Worm (Caenorhabditis elegans): ENCODE data around the gene nlt-1.

Gene nlt-1

DNA sequence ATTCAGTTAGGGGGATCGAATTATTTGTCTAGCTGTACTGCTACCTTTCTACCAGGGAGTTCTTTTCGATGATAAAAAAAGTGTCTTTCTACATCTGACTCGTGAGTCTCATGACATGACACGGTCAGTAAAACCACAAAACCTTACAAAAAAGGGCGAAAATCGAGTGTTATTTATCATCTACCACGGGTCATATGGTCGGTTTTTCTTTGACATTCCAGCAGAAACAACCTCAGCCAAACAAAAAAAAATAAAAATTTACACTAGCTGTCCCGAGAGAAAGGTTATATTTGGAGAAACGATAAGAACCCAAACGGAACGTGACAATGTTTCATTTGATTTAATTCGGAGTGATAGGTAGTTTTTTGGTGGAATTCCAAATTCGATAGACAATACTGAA, 18.7 kb upstream of the nlt-1 start:
- TF ChIP-seq nhr-25 (tag; optimal IDR thresholded peaks at IDR 0.05) (peak; percentile 59), sma-3 (GFP tag; optimal IDR thresholded peaks at IDR 0.05) (no peak), lin-13 (GFP tag; optimal IDR thresholded peaks at IDR 0.05) (no peak), unc-39 (tag; optimal IDR thresholded peaks at IDR 0.05) (no peak), gmeb-1 (tag; optimal IDR thresholded peaks at IDR 0.05) (peak; percentile 30), R02D3.7 (tag; optimal IDR thresholded peaks at IDR 0.05) (no peak), sem-4 (tag; optimal IDR thresholded peaks at IDR 0.05) (no peak), aly-2 (tag; optimal IDR thresholded peaks at IDR 0.05) (no peak), nhr-10 (tag; optimal IDR thresholded peaks at IDR 0.05) (no peak), dmd-4 (tag; optimal IDR thresholded peaks at IDR 0.05) (no peak), egl-27 (tag; optimal IDR thresholded peaks at IDR 0.05) (no peak)

- TF ChIP-seq lin-11 (tag; optimal IDR thresholded peaks at IDR 0.05), result no peak
Measured at ce11 chrII:10017528-10017927, 16.6 kb upstream of the nlt-1 start.

DNA sequence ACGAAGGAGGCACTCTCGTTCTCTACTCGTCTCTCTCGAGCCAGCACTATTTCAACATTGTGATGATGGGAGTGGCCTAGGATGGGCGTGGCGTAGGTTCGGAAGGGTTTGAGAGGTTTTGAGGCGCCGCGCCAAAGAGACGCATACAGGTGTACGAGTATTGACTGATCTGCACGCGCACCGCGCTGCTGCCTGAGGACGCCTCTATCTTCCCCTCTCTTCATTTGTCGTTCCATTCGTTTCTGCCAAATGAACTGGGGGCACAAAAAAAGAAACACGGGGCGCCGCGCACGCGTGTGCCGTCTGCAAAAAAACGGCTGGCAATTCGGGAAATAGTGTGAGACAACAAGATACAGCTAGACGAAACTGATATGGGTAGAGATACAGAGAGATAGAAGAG, 15.1 kb upstream of the nlt-1 start, which contains the start of gene lec-2:
Gene lec-2 (minus strand): TSS at position 171 of the 400 bp plus-strand sequence.
- TF ChIP-seq sma-9 (GFP tag; optimal IDR thresholded peaks at IDR 0.05) (peak; percentile 36), sma-9 (tag; optimal IDR thresholded peaks at IDR 0.05) (no peak), nhr-129 (tag; optimal IDR thresholded peaks at IDR 0.05) (peak; percentile 44), mdl-1 (tag; optimal IDR thresholded peaks at IDR 0.05) (peak; percentile 6 to 12), lin-11 (tag; optimal IDR thresholded peaks at IDR 0.05) (peak; percentile 24), F13H6.1 (tag; optimal IDR thresholded peaks at IDR 0.05) (peak; percentile 40), lsy-2 (tag; optimal IDR thresholded peaks at IDR 0.05) (no peak), lin-39 (tag; optimal IDR thresholded peaks at IDR 0.05) (no peak), sma-3 (GFP tag; optimal IDR thresholded peaks at IDR 0.05) (peak; percentile 10), ztf-11 (tag; optimal IDR thresholded peaks at IDR 0.05) (no peak), ztf-1 (GFP tag; conservative IDR thresholded peaks at IDR 0.05) (no peak), egl-27 (tag; optimal IDR thresholded peaks at IDR 0.05) (no peak), nhr-11 (tag; optimal IDR thresholded peaks at IDR 0.05) (no peak)

DNA sequence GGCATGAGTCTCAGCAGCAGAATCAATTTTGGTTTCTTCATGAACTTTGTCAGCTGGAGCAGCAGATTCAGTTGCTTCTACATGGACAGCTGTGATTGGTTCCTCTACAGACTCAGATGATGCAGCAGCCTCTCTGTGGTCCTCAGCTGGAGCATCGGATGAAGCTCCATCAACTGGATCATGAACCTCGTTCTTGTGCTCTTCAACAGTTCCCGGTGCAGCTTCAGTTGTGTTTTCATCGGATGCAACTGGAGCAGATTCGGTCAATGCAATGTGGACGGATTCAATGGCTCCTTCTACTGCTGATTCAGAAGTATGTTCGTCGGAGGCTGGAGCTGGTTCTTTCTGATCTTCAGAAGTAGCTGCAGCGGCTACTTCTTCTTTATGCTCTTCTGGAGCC, 13.4 kb upstream of the nlt-1 start:
- TF ChIP-seq alr-1 (tag; optimal IDR thresholded peaks at IDR 0.05) (no peak), nhr-25 (tag; optimal IDR thresholded peaks at IDR 0.05) (no peak)

DNA sequence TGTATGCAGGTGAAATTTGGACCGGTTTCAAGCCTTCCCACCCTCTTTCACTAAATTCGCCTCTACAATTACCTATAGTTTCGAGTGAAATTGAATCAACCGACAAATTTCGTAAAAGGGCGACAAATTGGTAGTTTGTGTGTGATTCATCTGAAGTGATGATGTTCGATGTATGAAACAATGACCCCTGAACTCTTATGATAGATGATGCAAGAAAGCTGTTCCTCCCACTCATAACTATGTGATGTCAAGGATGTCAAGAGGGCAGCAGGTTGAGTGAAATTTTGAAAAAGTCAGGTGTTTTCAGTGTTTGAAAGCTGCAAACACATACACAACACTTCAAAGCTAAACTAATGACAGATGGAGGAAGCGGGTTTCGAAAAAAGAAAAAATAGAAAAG, 11.5 kb upstream of the nlt-1 start:
- TF ChIP-seq mbf-1 (tag; optimal IDR thresholded peaks at IDR 0.05), result no peak
- peak; percentile 23 for TF ChIP-seq F13H6.1 (tag; optimal IDR thresholded peaks at IDR 0.05)
- no peak for TF ChIP-seq R02D3.7 (tag; optimal IDR thresholded peaks at IDR 0.05)
- TF ChIP-seq mab-5 (tag; optimal IDR thresholded peaks at IDR 0.05), result no peak
- no peak for TF ChIP-seq fos-1 (tag; optimal IDR thresholded peaks at IDR 0.05)
- no peak for TF ChIP-seq ama-1 (optimal IDR thresholded peaks at IDR 0.05)
- peak; percentile 82 for TF ChIP-seq nhr-129 (tag; optimal IDR thresholded peaks at IDR 0.05)
- TF ChIP-seq nhr-11 (tag; optimal IDR thresholded peaks at IDR 0.05), result no peak
- peak; percentile 42 for TF ChIP-seq sma-9 (GFP tag; optimal IDR thresholded peaks at IDR 0.05)
- no peak for TF ChIP-seq sma-9 (tag; optimal IDR thresholded peaks at IDR 0.05)
- TF ChIP-seq nhr-25 (tag; optimal IDR thresholded peaks at IDR 0.05), result peak; percentile 24
- TF ChIP-seq aly-2 (tag; optimal IDR thresholded peaks at IDR 0.05), result no peak
- TF ChIP-seq nhr-6 (tag; optimal IDR thresholded peaks at IDR 0.05), result no peak

DNA sequence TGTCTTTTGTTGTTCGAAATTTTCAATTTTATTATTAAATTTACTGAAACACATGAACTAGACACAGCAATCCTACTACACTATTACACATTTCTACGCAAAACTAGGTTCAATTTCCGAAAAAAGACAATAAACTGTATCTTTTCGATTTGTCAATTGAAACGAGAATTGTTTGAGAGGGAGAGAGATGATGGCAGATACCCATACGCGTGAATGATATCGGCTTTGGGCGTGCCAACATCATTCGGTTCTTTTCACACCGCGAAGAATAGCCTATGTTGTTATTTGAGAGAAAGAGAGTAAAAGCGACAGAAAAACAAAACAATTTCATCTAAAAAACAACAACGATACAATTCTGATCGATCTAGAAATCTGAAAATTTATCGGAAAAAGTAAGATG, 10.8 kb upstream of the nlt-1 start:
- TF ChIP-seq skn-1 (tag; optimal IDR thresholded peaks at IDR 0.05) (no peak), nhr-25 (tag; optimal IDR thresholded peaks at IDR 0.05) (peak; percentile 21), sma-3 (GFP tag; optimal IDR thresholded peaks at IDR 0.05) (peak; percentile 43)

DNA sequence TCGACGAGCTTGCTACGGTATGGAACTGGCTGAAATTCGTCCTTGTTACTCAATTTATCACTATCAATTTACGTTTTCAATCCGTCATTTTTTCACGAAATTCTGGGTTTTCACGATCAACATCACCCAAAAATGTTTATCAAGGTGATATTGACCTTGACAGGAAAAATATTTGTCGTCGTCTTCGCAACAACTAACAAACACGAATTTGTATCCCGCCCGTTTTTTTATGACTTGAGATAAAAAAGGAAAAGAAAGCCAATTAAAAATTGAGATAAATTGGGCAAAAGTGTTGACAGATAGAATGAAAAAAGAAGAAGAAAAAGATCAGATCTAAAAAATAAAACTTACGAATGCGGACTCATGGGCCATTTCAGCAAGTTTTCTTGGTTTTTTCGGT, 10.0 kb upstream of the nlt-1 start:
- TF ChIP-seq nhr-77 (tag; optimal IDR thresholded peaks at IDR 0.05) (no peak), nhr-25 (tag; optimal IDR thresholded peaks at IDR 0.05) (peak; percentile 70), lsy-2 (tag; optimal IDR thresholded peaks at IDR 0.05) (no peak)
